Worm (Caenorhabditis elegans): ENCODE measurements around the gene tdp-1.

- no peak for TF ChIP-seq hnd-1 (tag; optimal IDR thresholded peaks at IDR 0.05)
- TF ChIP-seq ama-1 (optimal IDR thresholded peaks at IDR 0.05) = no peak
These were observed 36.2 kb upstream of the tdp-1 start for ce11 chrII:8961450-8961849.

Measured in whole organism, early embryonic.